Fruit fly (Drosophila melanogaster): ENCODE results near the gene raskol.

raskol gene

DNA sequence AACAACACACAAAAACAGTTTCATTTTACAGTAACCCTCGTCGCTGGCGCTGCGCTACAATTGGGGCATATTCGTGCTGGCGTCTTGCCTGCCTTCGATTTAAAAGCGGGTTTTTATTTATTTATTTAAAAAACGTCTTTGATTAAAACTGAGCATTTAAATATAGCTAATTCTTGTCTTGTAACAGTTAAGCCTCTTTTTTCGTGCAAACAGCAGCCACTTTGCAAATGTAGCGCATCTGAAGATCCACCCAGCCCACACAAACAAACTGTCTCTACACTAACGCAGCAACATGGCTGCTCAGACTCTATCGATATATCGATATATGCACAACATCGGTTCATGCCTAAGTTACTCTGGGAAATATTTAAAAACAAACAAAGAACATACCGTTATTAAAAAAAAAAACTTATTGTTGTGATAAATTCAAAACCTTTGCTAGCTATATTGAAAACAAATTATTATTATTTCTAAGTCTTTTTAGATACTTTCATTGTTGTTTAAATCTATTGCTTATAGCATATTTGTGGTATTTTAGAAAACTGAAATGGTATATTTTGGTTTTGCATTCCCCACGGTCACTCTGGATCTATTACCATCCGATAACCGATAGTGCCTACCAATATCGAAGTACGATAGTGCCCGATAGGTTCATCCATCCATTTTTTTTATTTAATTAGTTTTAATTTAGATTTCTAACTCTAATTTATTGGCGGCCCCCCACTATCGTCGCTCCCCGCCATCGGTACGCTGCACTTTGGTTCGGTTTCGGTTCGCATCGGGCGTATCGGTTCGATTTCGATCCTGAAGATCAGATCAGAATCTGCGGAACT lies 7.0 kb upstream of the raskol start, which contains the start of the genes CG8188 and par-6 (continued):
- TF ChIP-seq nom (GFP tag; optimal IDR thresholded peaks at IDR 0.05) (peak; percentile 60), CG10366 (GFP tag; IDR thresholded peaks at IDR 0.05) (peak; percentile 86), Opbp (GFP tag; IDR thresholded peaks at IDR 0.05; ENCODE audit: partially characterized antibody) (peak; percentile 45; the same call in 1 of the 3 replicates), esg (GFP tag; conservative IDR thresholded peaks at IDR 0.05) (peak; percentile 89), YL-1 (GFP tag; optimal IDR thresholded peaks at IDR 0.05) (peak; percentile 38), HLH3B (GFP tag; IDR thresholded peaks at IDR 0.05) (peak; percentile 86), CG34422 (GFP tag; IDR thresholded peaks at IDR 0.05) (peak; percentile 92), ham (GFP tag; IDR thresholded peaks at IDR 0.05) (peak; percentile 66; the same call in 1 of the 2 replicates), CG3163 (GFP tag; optimal IDR thresholded peaks at IDR 0.05) (peak; percentile 68), Xrp1 (GFP tag; IDR thresholded peaks at IDR 0.05) (peak; percentile 92), PHDP (tag; optimal IDR thresholded peaks at IDR 0.05) (peak; percentile 84), prd (optimal IDR thresholded peaks at IDR 0.05) (no peak), prd (GFP tag; IDR thresholded peaks at IDR 0.05) (peak; percentile 95), trh (GFP tag; optimal IDR thresholded peaks at IDR 0.05) (peak; percentile 74), dan (GFP tag; IDR thresholded peaks at IDR 0.05) (no peak; the same call in 1 of the 2 replicates), NfI (GFP tag; optimal IDR thresholded peaks at IDR 0.05) (peak; percentile 89), Dp (GFP tag; optimal IDR thresholded peaks at IDR 0.05) (peak; percentile 26), CG18619 (GFP tag; optimal IDR thresholded peaks at IDR 0.05) (peak; percentile 79), maf-S (GFP tag; optimal IDR thresholded peaks at IDR 0.05) (peak; percentile 78), CG6813 (GFP tag; optimal IDR thresholded peaks at IDR 0.05) (peak; percentile 68), E2f2 (GFP tag; IDR thresholded peaks at IDR 0.05) (peak; percentile 70), CG12942 (GFP tag; optimal IDR thresholded peaks at IDR 0.05) (peak; percentile 87), bigmax (GFP tag; optimal IDR thresholded peaks at IDR 0.05) (no peak), CG6689 (GFP tag; IDR thresholded peaks at IDR 0.05) (peak; percentile 90), CG11247 (GFP tag; IDR thresholded peaks at IDR 0.05) (peak; percentile 85), grau (tag; optimal IDR thresholded peaks at IDR 0.05) (peak; percentile 86), lbe (GFP tag; optimal IDR thresholded peaks at IDR 0.05) (peak; percentile 79), danr (GFP tag; IDR thresholded peaks at IDR 0.05) (peak; percentile 72), phol (tag; optimal IDR thresholded peaks at IDR 0.05) (peak; percentile 96), CG18764 (GFP tag; optimal IDR thresholded peaks at IDR 0.05) (peak; percentile 68), unpg (GFP tag; optimal IDR thresholded peaks at IDR 0.05) (peak; percentile 90), pzg (GFP tag; optimal IDR thresholded peaks at IDR 0.05) (peak; percentile 47), Hr3 (GFP tag; optimal IDR thresholded peaks at IDR 0.05) (peak; percentile 84), pum (GFP tag; optimal IDR thresholded peaks at IDR 0.05) (peak; percentile 90), CG32767 (GFP tag; IDR thresholded peaks at IDR 0.05) (peak; percentile 95), ab (GFP tag; optimal IDR thresholded peaks at IDR 0.05) (peak; percentile 49), CG8089 (GFP tag; optimal IDR thresholded peaks at IDR 0.05) (peak; percentile 86), zfh1 (GFP tag; IDR thresholded peaks at IDR 0.05) (peak; percentile 93), CG18599 (GFP tag; optimal IDR thresholded peaks at IDR 0.05) (peak; percentile 85), cas (GFP tag; IDR thresholded peaks at IDR 0.05) (0 out of 2 replicates have a peak, but pooled peaks have one; percentile 39), ind (GFP tag; optimal IDR thresholded peaks at IDR 0.05) (peak; percentile 87), fd64A (GFP tag; optimal IDR thresholded peaks at IDR 0.05) (peak; percentile 40), HmgZ (tag; optimal IDR thresholded peaks at IDR 0.05) (peak; percentile 90), Nf-YB (GFP tag; optimal IDR thresholded peaks at IDR 0.05) (peak; percentile 65), Abd-B (GFP tag; optimal IDR thresholded peaks at IDR 0.05) (peak; percentile 81), sug (tag; optimal IDR thresholded peaks at IDR 0.05) (peak; percentile 84), CG12104 (GFP tag; optimal IDR thresholded peaks at IDR 0.05) (peak; percentile 69), wor (GFP tag; IDR thresholded peaks at IDR 0.05) (peak; percentile 76), crc (GFP tag; optimal IDR thresholded peaks at IDR 0.05) (peak; percentile 41)
